Worm (Caenorhabditis elegans) whole organism, L4 larva: ENCODE results near the gene srxa-8.

Source experiments
- F26F4.8 ChIP-seq: fragments of 200-800 bp; sonication (Bioruptor generic); conservative IDR thresholded peaks from 2 replicates; pipeline ENCODE4 v1.3.6; 2022; ENCODE audit warnings: missing genetic modification characterization, missing compliant biosample characterization
- R02D3.7 ChIP-seq: fragments of 150-350 bp; sonication (generic microtip); optimal IDR thresholded peaks from 3 replicates; lab custom pipeline; 2014; ENCODE audit warnings: missing biosample characterization, missing genetic modification characterization
- Y105C5A.15 ChIP-seq: fragments of 200-800 bp; sonication (Bioruptor generic); IDR thresholded peaks from 2 replicates; pipeline ENCODE4 v1.3.6; 2022; ENCODE audit warnings: missing genetic modification characterization, missing compliant biosample characterization
- ZK546.5 ChIP-seq, 2 experiments: sonication (generic microtip); optimal IDR thresholded peaks; 2 replicates each; lab custom pipeline; 2017; ENCODE audit warnings: missing biosample characterization in 2 of 2, missing genetic modification characterization in 2 of 2
- attf-4 ChIP-seq: sonication (generic microtip); optimal IDR thresholded peaks from 3 replicates; lab custom pipeline; 2017; ENCODE audit warnings: missing biosample characterization, missing genetic modification characterization
- ceh-20 ChIP-seq: fragments of 200-800 bp; sonication (Bioruptor generic); IDR thresholded peaks from 2 replicates; pipeline ENCODE4 v1.3.6; 2022; ENCODE audit warnings: missing genetic modification reagents, missing genetic modification characterization, missing compliant biosample characterization
- ceh-28 ChIP-seq: fragments of 150-350 bp; optimal IDR thresholded peaks from 2 replicates; lab custom pipeline; 2014; ENCODE audit warnings: missing biosample characterization, missing genetic modification reagents, missing genetic modification characterization
- ceh-62 ChIP-seq: sonication (generic microtip); optimal IDR thresholded peaks from 2 replicates; lab custom pipeline; 2017; ENCODE audit warnings: missing biosample characterization, missing genetic modification characterization
- daf-12 ChIP-seq: fragments of 150-350 bp; optimal IDR thresholded peaks from 2 replicates; lab custom pipeline; 2014; ENCODE audit warnings: missing biosample characterization, missing genetic modification reagents, missing genetic modification characterization
- daf-16 ChIP-seq, 3 experiments: sonication (generic microtip); optimal IDR thresholded peaks; 2 replicates each; lab custom pipeline; 2016 to 2017; ENCODE audit warnings: missing genetic modification characterization in 3 of 3, missing genetic modification reagents in 3 of 3, mild to moderate bottlenecking in 2 of 3, missing compliant biosample characterization in 2 of 3, missing biosample characterization in 1 of 3, moderate library complexity in 1 of 3
- egl-27 ChIP-seq: sonication (generic microtip); optimal IDR thresholded peaks from 3 replicates; lab custom pipeline; 2017; ENCODE audit warnings: missing biosample characterization, missing genetic modification reagents, missing genetic modification characterization
- fos-1 ChIP-seq: fragments of 150-350 bp; optimal IDR thresholded peaks from 2 replicates; lab custom pipeline; 2014; ENCODE audit warnings: missing biosample characterization, missing genetic modification characterization
- hlh-11 ChIP-seq: fragments of 200-800 bp; sonication (Bioruptor generic); optimal IDR thresholded peaks from 2 replicates; lab custom pipeline; 2018; ENCODE audit warnings: mild to moderate bottlenecking, missing genetic modification characterization, missing compliant biosample characterization
- hlh-30 ChIP-seq: sonication (generic microtip); optimal IDR thresholded peaks from 2 replicates; lab custom pipeline; 2017; ENCODE audit warnings: antibody characterized with exemption, mild to moderate bottlenecking, missing genetic modification characterization, missing compliant biosample characterization; ENCODE audit not compliant: insufficient read depth
- jun-1 ChIP-seq: fragments of 150-350 bp; optimal IDR thresholded peaks from 2 replicates; lab custom pipeline; 2014; ENCODE audit warnings: missing biosample characterization, missing genetic modification reagents, missing genetic modification characterization
- lim-7 ChIP-seq: fragments of 200-800 bp; sonication (Bioruptor generic); IDR thresholded peaks from 2 replicates; pipeline ENCODE4 v1.3.6; 2022; ENCODE audit warnings: missing genetic modification characterization, missing compliant biosample characterization
- lin-1 ChIP-seq: fragments of 200-800 bp; sonication (Bioruptor generic); IDR thresholded peaks from 2 replicates; pipeline ENCODE4 v1.3.6; 2022; ENCODE audit warnings: missing genetic modification reagents, missing genetic modification characterization, missing compliant biosample characterization
- lin-13 ChIP-seq: fragments of 150-350 bp; optimal IDR thresholded peaks from 2 replicates; lab custom pipeline; 2014; ENCODE audit warnings: missing biosample characterization, missing genetic modification reagents, missing genetic modification characterization
- lin-39 ChIP-seq: fragments of 150-350 bp; optimal IDR thresholded peaks from 2 replicates; lab custom pipeline; 2014; ENCODE audit warnings: missing biosample characterization, missing genetic modification reagents, missing genetic modification characterization
- lir-3 ChIP-seq: sonication (generic microtip); optimal IDR thresholded peaks from 2 replicates; lab custom pipeline; 2016; ENCODE audit warnings: mild to moderate bottlenecking, missing genetic modification characterization, missing compliant biosample characterization
- madf-9 ChIP-seq: fragments of 200-800 bp; sonication (Bioruptor generic); conservative IDR thresholded peaks from 2 replicates; pipeline ENCODE4 v1.3.6; 2022; ENCODE audit warnings: missing genetic modification reagents, missing genetic modification characterization, missing compliant biosample characterization
- mdl-1 ChIP-seq, 2 experiments: fragments of 150-350 bp in 1 of 2; sonication (generic microtip) in 1 of 2; optimal IDR thresholded peaks; 2 replicates each; lab custom pipeline; 2014 to 2017; ENCODE audit warnings: missing biosample characterization in 2 of 2, missing genetic modification characterization in 2 of 2
- mes-2 ChIP-seq: sonication (generic microtip); optimal IDR thresholded peaks from 2 replicates; lab custom pipeline; 2016; ENCODE audit warnings: missing genotype, mild to moderate bottlenecking, missing genetic modification characterization, missing compliant biosample characterization; ENCODE audit not compliant: poor library complexity, severe bottlenecking
- nhr-10 ChIP-seq: fragments of 150-350 bp; optimal IDR thresholded peaks from 2 replicates; lab custom pipeline; 2014; ENCODE audit warnings: missing biosample characterization, missing genetic modification characterization
- nhr-237 ChIP-seq: sonication (generic microtip); optimal IDR thresholded peaks from 2 replicates; lab custom pipeline; 2017; ENCODE audit warnings: missing biosample characterization, missing genetic modification characterization
- nhr-41 ChIP-seq: fragments of 200-800 bp; sonication (Bioruptor generic); IDR thresholded peaks from 2 replicates; pipeline ENCODE4 v1.3.6; 2022; ENCODE audit warnings: missing genetic modification reagents, missing genetic modification characterization, missing compliant biosample characterization
- nhr-76 ChIP-seq: fragments of 150-350 bp; optimal IDR thresholded peaks from 2 replicates; lab custom pipeline; 2014; ENCODE audit warnings: missing biosample characterization, missing genetic modification characterization
- pha-4 ChIP-seq, 2 experiments: fragments of 150-350 bp in 1 of 2; fragments of 200-800 bp in 1 of 2; sonication (Bioruptor generic) in 1 of 2; IDR thresholded peaks in 1 of 2; optimal IDR thresholded peaks in 1 of 2; 2 replicates each; pipeline versions ENCODE4 v1.3.6 to Lab custom; 2014 to 2022; ENCODE audit warnings: missing genetic modification characterization in 2 of 2, missing genetic modification reagents in 2 of 2, missing biosample characterization in 1 of 2, missing compliant biosample characterization in 1 of 2
- rbr-2 ChIP-seq: sonication (generic microtip); optimal IDR thresholded peaks from 2 replicates; lab custom pipeline; 2016; ENCODE audit warnings: missing genotype, missing genetic modification characterization, missing compliant biosample characterization
- sdz-12 ChIP-seq: fragments of 200-800 bp; sonication (Bioruptor generic); optimal IDR thresholded peaks from 2 replicates; lab custom pipeline; 2018; ENCODE audit warnings: mild to moderate bottlenecking, missing genetic modification characterization, missing compliant biosample characterization
- set-16 ChIP-seq: fragments of 200-800 bp; sonication (Bioruptor generic); IDR thresholded peaks from 2 replicates; pipeline ENCODE4 v1.3.6; 2022; ENCODE audit warnings: missing genetic modification reagents, missing genetic modification characterization, missing compliant biosample characterization
- snpc-1.2 ChIP-seq: fragments of 200-800 bp; sonication (Bioruptor generic); IDR thresholded peaks from 2 replicates; pipeline ENCODE4 v1.3.6; 2022; ENCODE audit warnings: missing genetic modification reagents, missing genetic modification characterization, missing compliant biosample characterization
- spr-3 ChIP-seq: fragments of 200-800 bp; sonication (Bioruptor generic); optimal IDR thresholded peaks from 2 replicates; lab custom pipeline; 2018; ENCODE audit warnings: mild to moderate bottlenecking, missing genetic modification characterization, missing compliant biosample characterization
- unc-39 ChIP-seq: sonication (generic microtip); optimal IDR thresholded peaks from 2 replicates; lab custom pipeline; 2017; ENCODE audit warnings: missing biosample characterization, missing genetic modification characterization
- unc-62 ChIP-seq, 3 experiments: fragments of 150-350 bp in 1 of 3; sonication (generic microtip); optimal IDR thresholded peaks in 2 of 3; peaks in 1 of 3; 1 replicate in 1 of 3; 2 replicates in 2 of 3; lab custom pipeline; 2014 to 2017; ENCODE audit warnings: missing biosample characterization in 3 of 3, missing genetic modification characterization in 3 of 3, missing genetic modification reagents in 3 of 3, missing genotype in 1 of 3
- vab-7 ChIP-seq: fragments of 200-800 bp; sonication (Bioruptor generic); IDR thresholded peaks from 2 replicates; pipeline ENCODE4 v1.3.6; 2022; ENCODE audit warnings: missing genetic modification reagents, missing genetic modification characterization, missing compliant biosample characterization
- zag-1 ChIP-seq: fragments of 150-350 bp; optimal IDR thresholded peaks from 2 replicates; lab custom pipeline; 2014; ENCODE audit warnings: missing biosample characterization, missing genetic modification characterization
- zfp-2 ChIP-seq: sonication (generic microtip); optimal IDR thresholded peaks from 2 replicates; lab custom pipeline; 2016; ENCODE audit warnings: mild to moderate bottlenecking, missing genetic modification characterization, missing compliant biosample characterization
- zip-11 ChIP-seq: fragments of 200-800 bp; sonication (Bioruptor generic); IDR thresholded peaks from 2 replicates; pipeline ENCODE4 v1.3.6; 2022; ENCODE audit warnings: missing genetic modification characterization, missing compliant biosample characterization

The srxa-8 gene

DNA sequence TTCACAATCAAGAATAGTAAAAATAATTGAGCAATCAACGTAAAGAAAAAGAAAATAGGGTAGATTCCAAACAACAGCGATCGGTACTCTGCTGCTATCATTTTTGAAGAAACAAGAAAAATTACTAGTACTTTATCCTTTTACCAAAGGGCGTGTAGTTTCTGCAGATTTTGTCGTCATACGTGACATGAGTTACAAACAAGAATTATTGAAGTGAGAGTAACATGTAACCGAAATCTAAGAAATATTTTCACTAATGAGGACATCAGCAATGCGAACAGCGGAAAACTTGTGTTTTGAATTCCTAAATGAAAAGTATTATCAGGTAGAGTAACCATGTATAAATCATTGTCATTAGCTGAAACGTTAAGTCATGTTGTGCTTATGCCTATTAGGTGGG is 14.0 kb downstream of the srxa-8 start, which contains the start of gene srd-36:
srd-36 (minus strand) TSS at position 101 of the 400 bp plus-strand sequence.
- TF ChIP-seq pha-4 (GFP tag; IDR thresholded peaks at IDR 0.05; lab: Robert Waterston, UW) (no peak), pha-4 (tag; optimal IDR thresholded peaks at IDR 0.05; lab: Kevin White, UChicago) (no peak), hlh-30 (tag; lab: Kevin White, UChicago) (no peak), nhr-10 (tag; lab: Kevin White, UChicago) (no peak), rbr-2 (tag; lab: Kevin White, UChicago) (no peak), zag-1 (no peak), ceh-20 (GFP tag; lab: Robert Waterston, UW) (no peak), hlh-11 (tag; lab: Kevin White, UChicago) (no peak), jun-1 (tag; lab: Kevin White, UChicago) (no peak), spr-3 (GFP tag; lab: Kevin White, UChicago) (no peak), daf-12 (tag; lab: Kevin White, UChicago) (no peak), zip-11 (GFP tag; lab: Robert Waterston, UW) (no peak), lin-1 (GFP tag; lab: Robert Waterston, UW) (no peak), R02D3.7 (tag; lab: Kevin White, UChicago) (no peak), nhr-41 (no peak), ceh-62 (tag; lab: Kevin White, UChicago) (no peak)

ce11 chrX:13293023-13293422 is 15.6 kb downstream of the srxa-8 start:
- TF ChIP-seq madf-9 (GFP tag; lab: Robert Waterston, UW) (no peak), F26F4.8 (GFP tag; lab: Robert Waterston, UW) (0 out of 2 replicates have a peak, but pooled peaks have one; percentile 54), daf-16 (GFP tag; optimal IDR thresholded peaks at IDR 0.05; lab: Kevin White, UChicago) (peak in 1 of 2 experiments; percentile 54), daf-16 (tag; optimal IDR thresholded peaks at IDR 0.05; lab: Kevin White, UChicago) (no peak), vab-7 (GFP tag; lab: Robert Waterston, UW) (0 out of 2 replicates have a peak, but pooled peaks have one; percentile 18), lir-3 (peak; percentile 5), lim-7 (GFP tag; lab: Robert Waterston, UW) (peak; percentile 47; the same call in 1 of the 2 replicates), zfp-2 (tag; lab: Kevin White, UChicago) (no peak)

- TF ChIP-seq snpc-1.2 (no peak), fos-1 (no peak), lin-13 (no peak), nhr-76 (no peak), sdz-12 (GFP tag; lab: Kevin White, UChicago) (no peak), set-16 (no peak), mdl-1 (tag; optimal IDR thresholded peaks at IDR 0.05; lab: Kevin White, UChicago) (no peak), mes-2 (tag; lab: Kevin White, UChicago) (no peak), Y105C5A.15 (GFP tag; lab: Robert Waterston, UW) (no peak), nhr-41 (no peak), hlh-11 (tag; lab: Kevin White, UChicago) (no peak), ceh-62 (tag; lab: Kevin White, UChicago) (no peak), ZK546.5 (tag; optimal IDR thresholded peaks at IDR 0.05; lab: Kevin White, UChicago) (no peak), zip-11 (GFP tag; lab: Robert Waterston, UW) (no peak), unc-39 (tag; lab: Kevin White, UChicago) (no peak), egl-27 (tag; lab: Kevin White, UChicago) (no peak)
These were observed 17.1 kb downstream of the srxa-8 start, which contains the start of gene srd-38 for ce11 chrX:13291506-13291905. Gene srd-38, plus strand, starts transcription at chrX:13291806.

ce11 chrX:13290531-13290930 is 18.1 kb downstream of the srxa-8 start, which contains the start of gene R04D3.3:
Gene R04D3.3, minus strand, starts transcription at chrX:13290631.
- TF ChIP-seq unc-62 (GFP tag; optimal IDR thresholded peaks at IDR 0.05 in 1 of 2; lab: Kevin White, UChicago) (peak in 1 of 2 experiments; percentile 53), unc-62 (tag; optimal IDR thresholded peaks at IDR 0.05; lab: Kevin White, UChicago) (no peak), nhr-237 (tag; lab: Kevin White, UChicago) (no peak), attf-4 (tag; lab: Kevin White, UChicago) (no peak), lin-39 (no peak), ceh-28 (tag; lab: Kevin White, UChicago) (no peak)
